Fruit fly (Drosophila melanogaster) whole organism, embryonic: ENCODE measurements around the gene CG8668.
A peak's percentile ranks its signal among the peaks of the same experiment; 100 is the strongest.

ENCODE experiments used
- Antp ChIP-seq: fragments of 200-800 bp; sonication (Bioruptor generic); optimal IDR thresholded peaks from 3 replicates; lab custom pipeline; 2016; ENCODE audit warnings: missing biosample characterization, missing genetic modification characterization
- CG10147 ChIP-seq: fragments of 200-800 bp; sonication (Bioruptor generic); optimal IDR thresholded peaks from 2 replicates; lab custom pipeline; 2019; ENCODE audit warnings: missing biosample characterization, mild to moderate bottlenecking, missing genetic modification characterization, moderate library complexity
- CG10366 ChIP-seq: fragments of 200-800 bp; sonication (Bioruptor generic); IDR thresholded peaks from 2 replicates; pipeline ENCODE4 v1.3.6; 2022; ENCODE audit warnings: missing biosample characterization, missing genetic modification characterization
- CG11504 ChIP-seq: fragments of 200-800 bp; sonication (Bioruptor generic); optimal IDR thresholded peaks from 3 replicates; lab custom pipeline; 2019; ENCODE audit warnings: missing biosample characterization, mild to moderate bottlenecking, missing genetic modification characterization, moderate library complexity
- CG12071 ChIP-seq: fragments of 200-800 bp; sonication (Bioruptor generic); optimal IDR thresholded peaks from 3 replicates; lab custom pipeline; 2018; ENCODE audit warnings: missing biosample characterization, mild to moderate bottlenecking, missing genetic modification characterization
- CG12236 ChIP-seq: fragments of 200-800 bp; sonication (Bioruptor generic); optimal IDR thresholded peaks from 2 replicates; lab custom pipeline; 2016; ENCODE audit warnings: missing biosample characterization, missing genetic modification characterization
- CG14441 ChIP-seq: fragments of 200-800 bp; sonication (Bioruptor generic); IDR thresholded peaks from 2 replicates; pipeline ENCODE4 v1.3.6; 2022; ENCODE audit warnings: missing biosample characterization, missing genetic modification characterization
- CG15696 ChIP-seq: fragments of 200-800 bp; sonication (Bioruptor generic); optimal IDR thresholded peaks from 2 replicates; lab custom pipeline; 2019; ENCODE audit warnings: missing biosample characterization, mild to moderate bottlenecking, missing genetic modification characterization, moderate library complexity
- CG17802 ChIP-seq: fragments of 200-800 bp; sonication (Bioruptor generic); optimal IDR thresholded peaks from 2 replicates; lab custom pipeline; 2018; ENCODE audit warnings: missing biosample characterization, mild to moderate bottlenecking, missing genetic modification characterization, moderate library complexity
- CG18619 ChIP-seq: fragments of 200-800 bp; sonication (Bioruptor generic); optimal IDR thresholded peaks from 3 replicates; lab custom pipeline; 2017; ENCODE audit warnings: missing biosample characterization, mild to moderate bottlenecking, missing genetic modification characterization
- CG2678 ChIP-seq: fragments of 200-800 bp; sonication (Bioruptor generic); optimal IDR thresholded peaks from 3 replicates; lab custom pipeline; 2019; ENCODE audit warnings: missing biosample characterization, mild to moderate bottlenecking, missing genetic modification characterization, moderate library complexity
- CG3847 ChIP-seq: fragments of 200-800 bp; sonication (Bioruptor generic); IDR thresholded peaks from 2 replicates; pipeline ENCODE4 v1.3.6; 2022; ENCODE audit warnings: missing biosample characterization, missing genetic modification characterization
- CG4707 ChIP-seq: fragments of 200-800 bp; sonication (Bioruptor generic); optimal IDR thresholded peaks from 2 replicates; lab custom pipeline; 2018; ENCODE audit warnings: missing biosample characterization, mild to moderate bottlenecking, missing genetic modification characterization, moderate library complexity
- CTCF ChIP-seq: fragments of 200-800 bp; sonication (Bioruptor generic); optimal IDR thresholded peaks from 2 replicates; lab custom pipeline; 2017; ENCODE audit warnings: missing biosample characterization, mild to moderate bottlenecking, missing genetic modification characterization, moderate library complexity
- Dfd ChIP-seq, 2 experiments: fragments of >200 bp; optimal IDR thresholded peaks; 2 replicates each; lab custom pipeline; 2017; ENCODE audit warnings: missing biosample characterization in 2 of 2, missing genetic modification characterization in 2 of 2
- Dip3 ChIP-seq: fragments of 200-800 bp; sonication (Bioruptor generic); optimal IDR thresholded peaks from 3 replicates; lab custom pipeline; 2016; ENCODE audit warnings: missing biosample characterization, missing genetic modification characterization
- Fer1 ChIP-seq: fragments of 200-800 bp; sonication (Bioruptor generic); optimal IDR thresholded peaks from 2 replicates; lab custom pipeline; 2017; ENCODE audit warnings: missing biosample characterization, mild to moderate bottlenecking, missing genetic modification characterization
- GATAe ChIP-seq: fragments of 200-800 bp; sonication (Bioruptor generic); conservative IDR thresholded peaks from 2 replicates; pipeline ENCODE4 v1.3.6; 2022; ENCODE audit warnings: missing biosample characterization, missing genetic modification characterization
- Gug ChIP-seq: fragments of 200-800 bp; sonication (Bioruptor generic); IDR thresholded peaks from 4 replicates; pipeline ENCODE4 v1.3.6; 2022; ENCODE audit warnings: missing biosample characterization, missing genetic modification characterization
- Hmr ChIP-seq: fragments of 200-800 bp; sonication (Bioruptor generic); optimal IDR thresholded peaks from 3 replicates; lab custom pipeline; 2017; ENCODE audit warnings: mild to moderate bottlenecking, missing biosample characterization, missing genetic modification reagents, missing genetic modification characterization
- Hr39 ChIP-seq: fragments of >200 bp; optimal IDR thresholded peaks from 2 replicates; lab custom pipeline; 2017
- Med ChIP-seq: fragments of 200-800 bp; sonication (Bioruptor generic); peaks from one replicate; lab custom pipeline; 2016; ENCODE audit warnings: missing biosample characterization, missing genetic modification characterization, mild to moderate bottlenecking, inconsistent platforms, moderate library complexity
- Meics ChIP-seq: fragments of 200-800 bp; sonication (Bioruptor generic); optimal IDR thresholded peaks from 2 replicates; lab custom pipeline; 2017; ENCODE audit warnings: missing biosample characterization, mild to moderate bottlenecking, missing genetic modification characterization
- Ptx1 ChIP-seq: fragments of 200-800 bp; sonication (Bioruptor generic); IDR thresholded peaks from 2 replicates; pipeline ENCODE4 v1.3.6; 2022; ENCODE audit warnings: missing biosample characterization, missing genetic modification characterization
- Usf ChIP-seq: fragments of 200-800 bp; sonication (Bioruptor generic); optimal IDR thresholded peaks from 2 replicates; lab custom pipeline; 2017; ENCODE audit warnings: missing genotype, missing biosample characterization, missing genetic modification characterization
- aop ChIP-seq: fragments of 200-800 bp; sonication (Bioruptor generic); IDR thresholded peaks from 2 replicates; pipeline ENCODE4 v1.3.6; 2022; ENCODE audit warnings: missing biosample characterization, missing genetic modification characterization
- br ChIP-seq: fragments of >200 bp; optimal IDR thresholded peaks from 2 replicates; lab custom pipeline; 2017
- crp ChIP-seq, 2 experiments: fragments of 200-800 bp; sonication (Bioruptor generic); optimal IDR thresholded peaks; 2 replicates in 1 of 2; 3 replicates in 1 of 2; lab custom pipeline; 2017; ENCODE audit warnings: missing biosample characterization in 2 of 2, missing genetic modification characterization in 2 of 2, mild to moderate bottlenecking in 1 of 2, moderate library complexity in 1 of 2
- dm ChIP-seq: fragments of 200-800 bp; sonication (Bioruptor generic); optimal IDR thresholded peaks from 3 replicates; lab custom pipeline; 2016; ENCODE audit warnings: missing biosample characterization, missing genetic modification characterization
- eve ChIP-seq, 2 experiments: fragments of >200 bp; optimal IDR thresholded peaks; 2 replicates each; lab custom pipeline; 2017; ENCODE audit warnings: missing biosample characterization in 2 of 2, missing genetic modification characterization in 2 of 2
- fd64A ChIP-seq: fragments of 200-800 bp; sonication (Bioruptor generic); optimal IDR thresholded peaks from 3 replicates; lab custom pipeline; 2018; ENCODE audit warnings: missing biosample characterization, mild to moderate bottlenecking, missing genetic modification characterization
- gem ChIP-seq: fragments of 200-800 bp; sonication (Bioruptor generic); optimal IDR thresholded peaks from 2 replicates; lab custom pipeline; 2019; ENCODE audit warnings: missing biosample characterization, mild to moderate bottlenecking, missing genetic modification characterization, moderate library complexity
- lab ChIP-seq: fragments of 200-800 bp; sonication (Bioruptor generic); optimal IDR thresholded peaks from 3 replicates; lab custom pipeline; 2017; ENCODE audit warnings: missing biosample characterization, missing genetic modification characterization, mild to moderate bottlenecking, moderate library complexity, missing genetic modification reagents
- mam ChIP-seq: fragments of 200-800 bp; sonication (Bioruptor generic); optimal IDR thresholded peaks from 3 replicates; lab custom pipeline; 2016; ENCODE audit warnings: missing biosample characterization, missing genetic modification characterization
- nau ChIP-seq: fragments of 200-800 bp; sonication (Bioruptor generic); optimal IDR thresholded peaks from 3 replicates; lab custom pipeline; 2017; ENCODE audit warnings: missing biosample characterization, mild to moderate bottlenecking, missing genetic modification characterization, missing genetic modification reagents
- nmo ChIP-seq: fragments of 200-800 bp; sonication (Bioruptor generic); optimal IDR thresholded peaks from 2 replicates; lab custom pipeline; 2018; ENCODE audit warnings: missing biosample characterization, mild to moderate bottlenecking, missing genetic modification characterization, moderate library complexity
- phol ChIP-seq: fragments of 200-800 bp; sonication (Bioruptor generic); optimal IDR thresholded peaks from 3 replicates; lab custom pipeline; 2018; ENCODE audit warnings: missing biosample characterization, mild to moderate bottlenecking, missing genetic modification characterization, moderate library complexity
- pros ChIP-seq: fragments of 200-800 bp; sonication (Bioruptor generic); optimal IDR thresholded peaks from 3 replicates; lab custom pipeline; 2019; ENCODE audit warnings: missing biosample characterization, mild to moderate bottlenecking, missing genetic modification characterization, moderate library complexity
- schlank ChIP-seq: fragments of 200-800 bp; sonication (Bioruptor generic); optimal IDR thresholded peaks from 2 replicates; lab custom pipeline; 2018; ENCODE audit warnings: missing biosample characterization, mild to moderate bottlenecking, missing genetic modification characterization
- scrt ChIP-seq: fragments of 200-800 bp; sonication (Bioruptor generic); optimal IDR thresholded peaks from 2 replicates; lab custom pipeline; 2018; ENCODE audit warnings: missing biosample characterization, mild to moderate bottlenecking, missing genetic modification characterization, moderate library complexity
- sens ChIP-seq: fragments of 200-800 bp; sonication (Bioruptor generic); peaks from one replicate; lab custom pipeline; 2016; ENCODE audit warnings: missing biosample characterization, missing genetic modification characterization
- sqz ChIP-seq: fragments of 200-800 bp; sonication (Bioruptor generic); optimal IDR thresholded peaks from 3 replicates; lab custom pipeline; 2018; ENCODE audit warnings: missing biosample characterization, mild to moderate bottlenecking, missing genetic modification characterization
- sr ChIP-seq: fragments of 200-800 bp; sonication (Bioruptor generic); IDR thresholded peaks from 3 replicates; pipeline ENCODE4 v1.3.6; 2022; ENCODE audit warnings: missing biosample characterization, missing genetic modification characterization
- ssp ChIP-seq: fragments of 200-800 bp; sonication (Bioruptor generic); IDR thresholded peaks from 2 replicates; pipeline ENCODE4 v1.3.6; 2022; ENCODE audit warnings: missing biosample characterization, missing genetic modification characterization
- toy ChIP-seq: fragments of 200-800 bp; sonication (Bioruptor generic); IDR thresholded peaks from 2 replicates; pipeline ENCODE4 v1.3.6; 2022; ENCODE audit warnings: missing biosample characterization, missing genetic modification characterization
- trh ChIP-seq: fragments of 200-800 bp; sonication (Bioruptor generic); optimal IDR thresholded peaks from 2 replicates; lab custom pipeline; 2016; ENCODE audit warnings: missing biosample characterization, missing genetic modification characterization
- vvl ChIP-seq: fragments of 200-800 bp; sonication (Bioruptor generic); IDR thresholded peaks from 2 replicates; pipeline ENCODE4 v1.3.6; 2022; ENCODE audit warnings: missing biosample characterization, missing genetic modification characterization
- wek ChIP-seq: fragments of 200-800 bp; sonication (Bioruptor generic); optimal IDR thresholded peaks from 3 replicates; lab custom pipeline; 2018; ENCODE audit warnings: missing biosample characterization, mild to moderate bottlenecking, missing genetic modification characterization, moderate library complexity

Gene CG8668

DNA sequence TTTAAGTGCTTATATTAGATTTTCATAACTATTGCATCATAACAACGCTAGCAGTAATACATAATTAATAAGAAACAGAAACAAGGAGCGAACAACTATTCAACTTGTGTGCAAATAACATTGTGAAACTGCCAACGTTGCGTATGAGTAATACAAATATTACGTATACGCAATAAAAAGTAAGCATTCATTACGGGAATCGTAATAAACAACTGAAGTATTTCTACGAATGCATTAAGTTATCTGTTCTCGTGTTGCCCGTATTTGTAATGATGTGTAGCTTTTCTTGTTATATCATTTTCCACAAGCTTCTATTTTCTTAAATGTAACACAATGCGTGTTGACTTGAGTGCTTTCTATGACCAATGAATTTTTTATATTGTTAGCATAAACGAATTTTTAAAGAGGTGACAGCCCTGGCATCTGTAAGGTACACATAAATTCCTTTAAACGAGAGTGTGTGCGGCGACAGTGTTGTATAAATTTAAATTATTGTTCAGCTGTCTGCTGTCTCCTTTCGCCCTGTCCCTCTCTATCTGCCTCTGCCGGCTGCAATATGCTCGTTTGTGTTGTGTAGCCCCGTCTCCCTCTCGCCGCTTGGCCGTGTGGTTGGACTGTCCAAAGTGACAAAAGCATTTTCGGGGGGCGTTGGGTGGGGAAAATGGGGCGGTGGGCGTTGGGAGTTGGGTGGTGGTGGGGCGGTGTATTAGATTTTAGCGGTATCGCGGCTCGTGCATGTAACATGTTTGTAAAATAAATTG is 27.0 kb upstream of the CG8668 start (continued):
- TF ChIP-seq nmo (GFP tag; lab: Kevin White, UChicago) (no peak), mam (GFP tag; lab: Kevin White, UChicago) (no peak), Gug (GFP tag; lab: Robert Waterston, UW) (no peak), CG3847 (0 out of 2 replicates have a peak, but pooled peaks have one; percentile 21), fd64A (GFP tag; lab: Kevin White, UChicago) (no peak), CG4707 (GFP tag; lab: Kevin White, UChicago) (no peak), trh (GFP tag; lab: Kevin White, UChicago) (no peak), Dip3 (no peak), CG17802 (tag; lab: Kevin White, UChicago) (no peak), vvl (GFP tag; lab: Robert Waterston, UW) (no peak), crp (GFP tag; optimal IDR thresholded peaks at IDR 0.05; lab: Kevin White, UChicago) (no peak), Dfd (GFP tag; optimal IDR thresholded peaks at IDR 0.05; lab: Kevin White, UChicago) (no peak), Usf (GFP tag; lab: Kevin White, UChicago) (no peak), aop (GFP tag; lab: Robert Waterston, UW) (no peak), Ptx1 (peak; percentile 32; the same call in 1 of the 2 replicates), dm (no peak), nau (peak; percentile 64), CG12071 (GFP tag; lab: Kevin White, UChicago) (no peak), CG12236 (GFP tag; lab: Kevin White, UChicago) (no peak), sr (peak; percentile 87), CTCF (GFP tag; lab: Kevin White, UChicago) (no peak), Antp (GFP tag; lab: Kevin White, UChicago) (no peak), ssp (GFP tag; lab: Robert Waterston, UW) (no peak), CG10366 (GFP tag; lab: Robert Waterston, UW) (no peak), sqz (GFP tag; lab: Kevin White, UChicago) (no peak), CG18619 (GFP tag; lab: Kevin White, UChicago) (no peak), CG10147 (GFP tag; lab: Kevin White, UChicago) (no peak), Hr39 (lab: Kevin White, UChicago) (peak; percentile 42), toy (GFP tag; lab: Robert Waterston, UW) (no peak), CG11504 (tag; lab: Kevin White, UChicago) (no peak), br (lab: Kevin White, UChicago) (no peak), eve (GFP tag; optimal IDR thresholded peaks at IDR 0.05; lab: Kevin White, UChicago) (peak in 1 of 2 experiments; percentile 38)
- TF ChIP-seq, all 482 proteins: peak for 45

DNA sequence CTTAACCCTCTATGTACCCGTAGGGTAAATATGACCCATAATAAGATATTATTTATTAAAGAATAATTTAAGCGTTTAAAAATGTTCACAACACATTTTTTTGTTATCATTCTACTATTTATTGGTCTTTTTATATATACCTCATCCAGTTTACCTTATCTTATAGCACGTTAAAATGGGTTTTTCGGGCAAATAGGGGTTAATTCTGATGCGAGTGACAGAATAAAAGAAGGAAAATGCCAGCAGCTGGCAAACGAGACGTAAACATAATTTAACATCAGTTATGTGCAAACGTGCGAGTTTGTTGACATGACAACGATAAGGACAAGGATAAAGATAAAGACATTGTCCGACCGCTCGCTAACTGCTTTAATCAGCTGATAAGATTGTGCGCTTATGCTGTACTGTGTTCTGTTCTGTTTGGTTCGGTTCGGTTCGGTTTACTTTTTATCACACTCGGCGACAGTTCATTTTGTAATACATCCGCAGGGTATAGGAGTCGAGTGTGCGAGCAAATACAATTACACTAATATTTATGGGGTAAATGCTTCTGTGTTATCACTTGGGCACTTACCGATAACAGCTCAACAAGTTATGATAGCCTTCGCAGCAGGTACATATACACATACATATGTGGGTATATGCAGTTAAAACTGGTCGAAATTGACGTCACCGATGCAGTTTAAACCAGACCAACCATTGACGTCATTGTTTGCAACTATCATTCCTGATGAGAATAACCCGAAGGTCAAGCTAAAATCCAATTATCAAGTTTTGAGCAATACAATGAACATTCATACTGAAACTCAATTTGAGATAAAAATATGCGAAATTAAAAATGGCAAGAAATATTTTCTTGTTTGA is 26.1 kb upstream of the CG8668 start:
- TF ChIP-seq sens (peak; percentile 54), CG15696 (tag; lab: Kevin White, UChicago) (no peak), CG3847 (no peak), pros (GFP tag; lab: Kevin White, UChicago) (peak; percentile 53), CG14441 (GFP tag; lab: Robert Waterston, UW) (0 out of 2 replicates have a peak, but pooled peaks have one; percentile 5), lab (peak; percentile 64), wek (GFP tag; lab: Kevin White, UChicago) (peak; percentile 25), CG2678 (tag; lab: Kevin White, UChicago) (peak; percentile 65), Gug (GFP tag; lab: Robert Waterston, UW) (no peak), phol (tag; lab: Kevin White, UChicago) (peak; percentile 23), schlank (peak; percentile 5), CG12071 (GFP tag; lab: Kevin White, UChicago) (peak; percentile 20), Fer1 (GFP tag; lab: Kevin White, UChicago) (peak; percentile 11), Meics (GFP tag; lab: Kevin White, UChicago) (peak; percentile 55), gem (tag; lab: Kevin White, UChicago) (peak; percentile 78), scrt (GFP tag; lab: Kevin White, UChicago) (peak; percentile 4), Hmr (GFP tag; lab: Kevin White, UChicago) (peak; percentile 26), GATAe (GFP tag; lab: Robert Waterston, UW) (peak; percentile 89), Med (GFP tag; lab: Kevin White, UChicago) (peak; percentile 28)
